Worm (Caenorhabditis elegans) whole organism, L4 larva: Measurements from ENCODE around the gene F10C2.4.

Experiments
- F10B5.3 ChIP-seq: sonication (generic microtip); optimal IDR thresholded peaks from 2 replicates; lab custom pipeline; 2016; ENCODE audit warnings: mild to moderate bottlenecking, missing genetic modification characterization, missing compliant biosample characterization
- F44E2.7 ChIP-seq: fragments of 200-800 bp; sonication (Bioruptor generic); IDR thresholded peaks from 2 replicates; pipeline ENCODE4 v2.1.2; 2022; ENCODE audit warnings: missing genetic modification characterization, missing compliant biosample characterization
- T20F7.1 ChIP-seq: fragments of 200-800 bp; sonication (Bioruptor generic); optimal IDR thresholded peaks from 2 replicates; lab custom pipeline; 2018; ENCODE audit warnings: mild to moderate bottlenecking, missing genetic modification characterization, missing compliant biosample characterization
- aha-1 ChIP-seq: fragments of 150-350 bp; peaks from one replicate; lab custom pipeline; 2014; ENCODE audit warnings: missing biosample characterization, missing genetic modification characterization
- arid-1 ChIP-seq: fragments of 200-800 bp; sonication (Bioruptor generic); conservative IDR thresholded peaks from 2 replicates; pipeline ENCODE4 v1.3.6; 2022; ENCODE audit warnings: missing genetic modification reagents, missing genetic modification characterization, missing compliant biosample characterization
- ceh-82 ChIP-seq: sonication (generic microtip); optimal IDR thresholded peaks from 2 replicates; lab custom pipeline; 2017; ENCODE audit warnings: missing biosample characterization, missing genetic modification characterization
- cey-2 ChIP-seq: sonication (generic microtip); optimal IDR thresholded peaks from 3 replicates; lab custom pipeline; 2017; ENCODE audit warnings: missing genetic modification characterization, mild to moderate bottlenecking, missing compliant biosample characterization, antibody characterized with exemption, borderline replicate concordance; ENCODE audit not compliant: insufficient read depth
- ctbp-1 ChIP-seq: fragments of 200-800 bp; sonication (Bioruptor generic); IDR thresholded peaks from 2 replicates; pipeline ENCODE4 v1.3.6; 2022; ENCODE audit warnings: missing genetic modification reagents, missing genetic modification characterization, missing compliant biosample characterization
- daf-12 ChIP-seq: fragments of 150-350 bp; optimal IDR thresholded peaks from 2 replicates; lab custom pipeline; 2014; ENCODE audit warnings: missing biosample characterization, missing genetic modification reagents, missing genetic modification characterization
- dmd-6 ChIP-seq: fragments of 200-800 bp; sonication (Bioruptor generic); IDR thresholded peaks from 2 replicates; pipeline ENCODE4 v1.3.6; 2022; ENCODE audit warnings: missing genetic modification reagents, missing genetic modification characterization, missing compliant biosample characterization
- dmd-8 ChIP-seq: fragments of 200-800 bp; sonication (Bioruptor generic); IDR thresholded peaks from 2 replicates; pipeline ENCODE4 v1.3.6; 2022; ENCODE audit warnings: missing genetic modification characterization, missing compliant biosample characterization
- dmd-9 ChIP-seq: fragments of 200-800 bp; sonication (Bioruptor generic); IDR thresholded peaks from 2 replicates; pipeline ENCODE4 v1.3.6; 2022; ENCODE audit warnings: missing genetic modification reagents, missing genetic modification characterization, missing compliant biosample characterization
- duxl-1 ChIP-seq: sonication (generic microtip); optimal IDR thresholded peaks from 2 replicates; lab custom pipeline; 2016; ENCODE audit warnings: mild to moderate bottlenecking, missing genetic modification characterization, moderate library complexity, missing compliant biosample characterization; ENCODE audit not compliant: poor library complexity
- egl-27 ChIP-seq: sonication (generic microtip); optimal IDR thresholded peaks from 3 replicates; lab custom pipeline; 2017; ENCODE audit warnings: missing biosample characterization, missing genetic modification reagents, missing genetic modification characterization
- egl-43 ChIP-seq: fragments of 200-800 bp; sonication (Bioruptor generic); IDR thresholded peaks from 2 replicates; pipeline ENCODE4 v1.3.6; 2022; ENCODE audit warnings: missing genetic modification reagents, missing genetic modification characterization, missing compliant biosample characterization
- hlh-11 ChIP-seq: fragments of 200-800 bp; sonication (Bioruptor generic); optimal IDR thresholded peaks from 2 replicates; lab custom pipeline; 2018; ENCODE audit warnings: mild to moderate bottlenecking, missing genetic modification characterization, missing compliant biosample characterization
- hlh-30 ChIP-seq: sonication (generic microtip); optimal IDR thresholded peaks from 2 replicates; lab custom pipeline; 2017; ENCODE audit warnings: antibody characterized with exemption, mild to moderate bottlenecking, missing genetic modification characterization, missing compliant biosample characterization; ENCODE audit not compliant: insufficient read depth
- hmg-1.1 ChIP-seq: fragments of 200-800 bp; sonication (Bioruptor generic); IDR thresholded peaks from 2 replicates; pipeline ENCODE4 v1.3.6; 2022; ENCODE audit warnings: missing genetic modification reagents, missing genetic modification characterization, missing compliant biosample characterization
- lim-7 ChIP-seq: fragments of 200-800 bp; sonication (Bioruptor generic); IDR thresholded peaks from 2 replicates; pipeline ENCODE4 v1.3.6; 2022; ENCODE audit warnings: missing genetic modification characterization, missing compliant biosample characterization
- lin-1 ChIP-seq: fragments of 200-800 bp; sonication (Bioruptor generic); IDR thresholded peaks from 2 replicates; pipeline ENCODE4 v1.3.6; 2022; ENCODE audit warnings: missing genetic modification reagents, missing genetic modification characterization, missing compliant biosample characterization
- lin-13 ChIP-seq: fragments of 150-350 bp; optimal IDR thresholded peaks from 2 replicates; lab custom pipeline; 2014; ENCODE audit warnings: missing biosample characterization, missing genetic modification reagents, missing genetic modification characterization
- lin-38 ChIP-seq: fragments of 200-800 bp; sonication (Bioruptor generic); IDR thresholded peaks from 2 replicates; pipeline ENCODE4 v1.3.6; 2022; ENCODE audit warnings: missing genetic modification reagents, missing genetic modification characterization, missing compliant biosample characterization
- lsy-2 ChIP-seq, 2 experiments: fragments of 150-350 bp in 1 of 2; sonication (generic microtip) in 1 of 2; optimal IDR thresholded peaks; 2 replicates each; lab custom pipeline; 2014 to 2017; ENCODE audit warnings: missing biosample characterization in 2 of 2, missing genetic modification characterization in 2 of 2
- madf-5 ChIP-seq, 2 experiments: fragments of 200-800 bp; sonication (Bioruptor generic); IDR thresholded peaks; 2 replicates each; pipeline ENCODE4 v1.3.6; 2022; ENCODE audit warnings: missing compliant biosample characterization in 2 of 2, missing genetic modification characterization in 2 of 2
- mdl-1 ChIP-seq, 2 experiments: fragments of 150-350 bp in 1 of 2; sonication (generic microtip) in 1 of 2; optimal IDR thresholded peaks; 2 replicates each; lab custom pipeline; 2014 to 2017; ENCODE audit warnings: missing biosample characterization in 2 of 2, missing genetic modification characterization in 2 of 2
- mdt-29 ChIP-seq: fragments of 200-800 bp; sonication (Bioruptor generic); IDR thresholded peaks from 2 replicates; pipeline ENCODE4 v1.3.6; 2022; ENCODE audit warnings: missing genetic modification reagents, missing genetic modification characterization, missing compliant biosample characterization
- mep-1 ChIP-seq: fragments of 150-350 bp; sonication (generic microtip); optimal IDR thresholded peaks from 3 replicates; lab custom pipeline; 2014; ENCODE audit warnings: missing biosample characterization, missing genetic modification characterization
- mxl-2 ChIP-seq: fragments of 200-800 bp; sonication (Bioruptor generic); conservative IDR thresholded peaks from 2 replicates; pipeline ENCODE4 v1.3.6; 2022; ENCODE audit warnings: missing genetic modification reagents, missing genetic modification characterization, missing compliant biosample characterization
- nhr-111 ChIP-seq: fragments of 200-800 bp; sonication (Bioruptor generic); optimal IDR thresholded peaks from 2 replicates; lab custom pipeline; 2018; ENCODE audit warnings: mild to moderate bottlenecking, missing genetic modification characterization, missing compliant biosample characterization
- nhr-25 ChIP-seq: sonication (generic microtip); optimal IDR thresholded peaks from 2 replicates; lab custom pipeline; 2017; ENCODE audit warnings: missing genetic modification characterization, mild to moderate bottlenecking, missing compliant biosample characterization, antibody characterized with exemption, moderate library complexity, borderline replicate concordance; ENCODE audit not compliant: insufficient read depth
- nhr-28 ChIP-seq: fragments of 150-350 bp; optimal IDR thresholded peaks from 2 replicates; lab custom pipeline; 2014; ENCODE audit warnings: missing biosample characterization, missing genetic modification characterization
- nhr-42 ChIP-seq: fragments of 200-800 bp; sonication (Bioruptor generic); IDR thresholded peaks from 2 replicates; pipeline ENCODE4 v1.3.6; 2022; ENCODE audit warnings: missing genetic modification characterization, missing compliant biosample characterization
- nhr-6 ChIP-seq: fragments of 150-350 bp; optimal IDR thresholded peaks from 2 replicates; lab custom pipeline; 2014; ENCODE audit warnings: missing biosample characterization, missing genetic modification characterization
- nhr-76 ChIP-seq: fragments of 150-350 bp; optimal IDR thresholded peaks from 2 replicates; lab custom pipeline; 2014; ENCODE audit warnings: missing biosample characterization, missing genetic modification characterization
- php-3 ChIP-seq: fragments of 200-800 bp; sonication (Bioruptor generic); IDR thresholded peaks from 2 replicates; pipeline ENCODE4 v1.3.6; 2022; ENCODE audit warnings: missing genetic modification reagents, missing genetic modification characterization, missing compliant biosample characterization
- saeg-2 ChIP-seq: fragments of 200-800 bp; sonication (Bioruptor generic); IDR thresholded peaks from 2 replicates; pipeline ENCODE4 v1.3.6; 2022; ENCODE audit warnings: missing genetic modification reagents, missing genetic modification characterization, missing compliant biosample characterization
- sdz-12 ChIP-seq: fragments of 200-800 bp; sonication (Bioruptor generic); optimal IDR thresholded peaks from 2 replicates; lab custom pipeline; 2018; ENCODE audit warnings: mild to moderate bottlenecking, missing genetic modification characterization, missing compliant biosample characterization
- set-16 ChIP-seq: fragments of 200-800 bp; sonication (Bioruptor generic); IDR thresholded peaks from 2 replicates; pipeline ENCODE4 v1.3.6; 2022; ENCODE audit warnings: missing genetic modification reagents, missing genetic modification characterization, missing compliant biosample characterization
- skn-1 ChIP-seq: fragments of 150-350 bp; optimal IDR thresholded peaks from 2 replicates; lab custom pipeline; 2014; ENCODE audit warnings: missing biosample characterization, missing genetic modification characterization
- spr-3 ChIP-seq: fragments of 200-800 bp; sonication (Bioruptor generic); optimal IDR thresholded peaks from 2 replicates; lab custom pipeline; 2018; ENCODE audit warnings: mild to moderate bottlenecking, missing genetic modification characterization, missing compliant biosample characterization
- unc-130 ChIP-seq: sonication (generic microtip); optimal IDR thresholded peaks from 2 replicates; lab custom pipeline; 2016; ENCODE audit warnings: missing genetic modification reagents, missing genetic modification characterization, missing compliant biosample characterization
- vab-7 ChIP-seq: fragments of 200-800 bp; sonication (Bioruptor generic); IDR thresholded peaks from 2 replicates; pipeline ENCODE4 v1.3.6; 2022; ENCODE audit warnings: missing genetic modification reagents, missing genetic modification characterization, missing compliant biosample characterization
- zag-1 ChIP-seq: fragments of 150-350 bp; optimal IDR thresholded peaks from 2 replicates; lab custom pipeline; 2014; ENCODE audit warnings: missing biosample characterization, missing genetic modification characterization
- zfp-2 ChIP-seq: sonication (generic microtip); optimal IDR thresholded peaks from 2 replicates; lab custom pipeline; 2016; ENCODE audit warnings: mild to moderate bottlenecking, missing genetic modification characterization, missing compliant biosample characterization
- zfp-3 ChIP-seq: fragments of 200-800 bp; sonication (Bioruptor generic); conservative IDR thresholded peaks from 2 replicates; pipeline ENCODE4 v1.3.6; 2022; ENCODE audit warnings: missing genetic modification reagents, missing genetic modification characterization, missing compliant biosample characterization
- ztf-7 ChIP-seq: fragments of 150-350 bp; optimal IDR thresholded peaks from 2 replicates; lab custom pipeline; 2014; ENCODE audit warnings: missing biosample characterization, missing genetic modification characterization

The F10C2.4 gene

ce11 chrV:12065859-12066258 is 24.5 kb downstream of the F10C2.4 start:
- TF ChIP-seq F44E2.7 (GFP tag; lab: Robert Waterston, UW) (no peak), mxl-2 (GFP tag; lab: Robert Waterston, UW) (no peak), php-3 (GFP tag; lab: Robert Waterston, UW) (no peak), lin-1 (no peak), mep-1 (tag; lab: Kevin White, UChicago) (no peak), ztf-7 (no peak), hlh-30 (peak; percentile 85), hmg-1.1 (GFP tag; lab: Robert Waterston, UW) (no peak), nhr-6 (tag; lab: Kevin White, UChicago) (no peak), lsy-2 (tag; optimal IDR thresholded peaks at IDR 0.05; lab: Kevin White, UChicago) (peak in 1 of 2 experiments; percentile 32), arid-1 (GFP tag; lab: Robert Waterston, UW) (no peak), set-16 (GFP tag; lab: Robert Waterston, UW) (no peak), aha-1 (tag; lab: Kevin White, UChicago) (peak; percentile 58), nhr-42 (GFP tag; lab: Robert Waterston, UW) (no peak), ctbp-1 (no peak), lin-38 (GFP tag; lab: Robert Waterston, UW) (no peak)

ce11 chrV:12068437-12068836 is 27.1 kb downstream of the F10C2.4 start, which contains the start of gene kmo-2:
Gene kmo-2 (minus strand): TSS chrV:12068537.
- TF ChIP-seq hlh-11 (tag; lab: Kevin White, UChicago) (no peak), egl-27 (tag; lab: Kevin White, UChicago) (no peak), spr-3 (GFP tag; lab: Kevin White, UChicago) (no peak), unc-130 (GFP tag; lab: Kevin White, UChicago) (no peak), mxl-2 (GFP tag; lab: Robert Waterston, UW) (no peak), nhr-28 (no peak), mdt-29 (GFP tag; lab: Robert Waterston, UW) (no peak), vab-7 (no peak), skn-1 (tag; lab: Kevin White, UChicago) (no peak), cey-2 (tag; lab: Kevin White, UChicago) (no peak), nhr-111 (GFP tag; lab: Kevin White, UChicago) (no peak), T20F7.1 (GFP tag; lab: Kevin White, UChicago) (no peak), mdl-1 (tag; optimal IDR thresholded peaks at IDR 0.05; lab: Kevin White, UChicago) (no peak), F44E2.7 (GFP tag; lab: Robert Waterston, UW) (no peak), dmd-9 (GFP tag; lab: Robert Waterston, UW) (no peak), ceh-82 (tag; lab: Kevin White, UChicago) (no peak), zag-1 (tag; lab: Kevin White, UChicago) (no peak), nhr-76 (no peak)

- TF ChIP-seq lin-13 (GFP tag; lab: Kevin White, UChicago) (no peak), daf-12 (no peak), madf-5 (GFP tag; IDR thresholded peaks at IDR 0.05; lab: Robert Waterston, UW) (no peak), nhr-25 (tag; lab: Kevin White, UChicago) (no peak), dmd-6 (GFP tag; lab: Robert Waterston, UW) (no peak), zfp-3 (GFP tag; lab: Robert Waterston, UW) (no peak), duxl-1 (no peak), sdz-12 (GFP tag; lab: Kevin White, UChicago) (no peak), zfp-2 (tag; lab: Kevin White, UChicago) (no peak), arid-1 (GFP tag; lab: Robert Waterston, UW) (no peak), saeg-2 (GFP tag; lab: Robert Waterston, UW) (no peak), php-3 (GFP tag; lab: Robert Waterston, UW) (no peak), egl-27 (tag; lab: Kevin White, UChicago) (no peak), F10B5.3 (tag; lab: Kevin White, UChicago) (no peak), egl-43 (GFP tag; lab: Robert Waterston, UW) (no peak), lim-7 (no peak), dmd-8 (GFP tag; lab: Robert Waterston, UW) (no peak), ceh-82 (tag; lab: Kevin White, UChicago) (no peak)
Measured at ce11 chrV:12070419-12070818, 29.1 kb downstream of the F10C2.4 start, which contains the start of gene kmo-1. Gene kmo-1 (minus strand): TSS chrV:12070519.
